Fruit fly (Drosophila melanogaster) whole organism, embryonic: ENCODE data around the gene Hand.

Source experiments
- Awh ChIP-seq: fragments of 200-800 bp; sonication (Bioruptor generic); IDR thresholded peaks from 2 replicates; pipeline ENCODE4, ENCODE4 v1.3.6; 2022; ENCODE audit warnings: missing biosample characterization, missing genetic modification characterization
- B-H2 ChIP-seq: fragments of 200-800 bp; sonication (Bioruptor generic); optimal IDR thresholded peaks from 2 replicates; lab custom pipeline; 2018; ENCODE audit warnings: missing biosample characterization, mild to moderate bottlenecking, missing genetic modification characterization
- Blimp-1 ChIP-seq: fragments of 200-800 bp; sonication (Bioruptor generic); optimal IDR thresholded peaks from 3 replicates; lab custom pipeline; 2018; ENCODE audit warnings: missing biosample characterization, missing genetic modification characterization, mild to moderate bottlenecking, moderate library complexity, missing genetic modification reagents
- CG10267 ChIP-seq: fragments of 200-800 bp; sonication (Bioruptor generic); optimal IDR thresholded peaks from 2 replicates; lab custom pipeline; 2018; ENCODE audit warnings: missing biosample characterization, mild to moderate bottlenecking, missing genetic modification characterization, moderate library complexity
- CG12071 ChIP-seq: fragments of 200-800 bp; sonication (Bioruptor generic); optimal IDR thresholded peaks from 3 replicates; lab custom pipeline; 2018; ENCODE audit warnings: missing biosample characterization, mild to moderate bottlenecking, missing genetic modification characterization
- CG15514 ChIP-seq: fragments of 200-800 bp; sonication (Bioruptor generic); optimal IDR thresholded peaks from 3 replicates; lab custom pipeline; 2017; ENCODE audit warnings: missing biosample characterization, missing genetic modification characterization, mild to moderate bottlenecking, moderate library complexity, missing genetic modification reagents
- CG17359 ChIP-seq: fragments of 200-800 bp; sonication (Bioruptor generic); optimal IDR thresholded peaks from 3 replicates; lab custom pipeline; 2018; ENCODE audit warnings: missing biosample characterization, mild to moderate bottlenecking, missing genetic modification characterization, moderate library complexity
- CG17385 ChIP-seq: fragments of 200-800 bp; sonication (Bioruptor generic); optimal IDR thresholded peaks from 3 replicates; lab custom pipeline; 2018; ENCODE audit warnings: missing biosample characterization, mild to moderate bottlenecking, missing genetic modification characterization
- CG18262 ChIP-seq: fragments of 200-800 bp; optimal IDR thresholded peaks from 3 replicates; lab custom pipeline; 2019; ENCODE audit warnings: missing biosample characterization, mild to moderate bottlenecking, missing genetic modification characterization, moderate library complexity
- CG18599 ChIP-seq: fragments of 200-800 bp; sonication (Bioruptor generic); optimal IDR thresholded peaks from 3 replicates; lab custom pipeline; 2017; ENCODE audit warnings: missing biosample characterization, missing genetic modification characterization, mild to moderate bottlenecking, moderate library complexity, missing genetic modification reagents
- CG2712 ChIP-seq: fragments of 200-800 bp; optimal IDR thresholded peaks from 3 replicates; lab custom pipeline; 2019; ENCODE audit warnings: missing biosample characterization, mild to moderate bottlenecking, missing genetic modification characterization, moderate library complexity
- CG30020 ChIP-seq: fragments of 200-800 bp; optimal IDR thresholded peaks from 2 replicates; lab custom pipeline; 2019; ENCODE audit warnings: missing biosample characterization, mild to moderate bottlenecking, missing genetic modification characterization, moderate library complexity
- CG3065 ChIP-seq: fragments of 200-800 bp; sonication (Bioruptor generic); optimal IDR thresholded peaks from 2 replicates; lab custom pipeline; 2016; ENCODE audit warnings: missing biosample characterization, missing genetic modification characterization
- CG31365 ChIP-seq: fragments of 200-800 bp; sonication (Bioruptor generic); optimal IDR thresholded peaks from 2 replicates; lab custom pipeline; 2018; ENCODE audit warnings: missing biosample characterization, mild to moderate bottlenecking, missing genetic modification characterization
- CG3407 ChIP-seq: fragments of 200-800 bp; sonication (Bioruptor generic); optimal IDR thresholded peaks from 2 replicates; lab custom pipeline; 2018; ENCODE audit warnings: missing biosample characterization, mild to moderate bottlenecking, missing genetic modification characterization
- CG3838 ChIP-seq: fragments of 200-800 bp; sonication (Bioruptor generic); optimal IDR thresholded peaks from 3 replicates; lab custom pipeline; 2016; ENCODE audit warnings: missing biosample characterization, missing genetic modification characterization
- CG42726 ChIP-seq: fragments of 200-800 bp; sonication (Bioruptor generic); IDR thresholded peaks from 2 replicates; pipeline ENCODE4 v1.3.6; 2022; ENCODE audit warnings: missing biosample characterization, missing genetic modification characterization; ENCODE audit not compliant: partially characterized antibody
- CG7928 ChIP-seq: fragments of 200-800 bp; sonication (Bioruptor generic); optimal IDR thresholded peaks from 2 replicates; lab custom pipeline; 2017; ENCODE audit warnings: missing biosample characterization, mild to moderate bottlenecking, missing genetic modification characterization
- CG8924 ChIP-seq: fragments of 200-800 bp; optimal IDR thresholded peaks from 3 replicates; lab custom pipeline; 2019; ENCODE audit warnings: missing biosample characterization, mild to moderate bottlenecking, missing genetic modification characterization, moderate library complexity
- CHES-1-like ChIP-seq: fragments of 200-800 bp; sonication (Bioruptor generic); optimal IDR thresholded peaks from 2 replicates; lab custom pipeline; 2016; ENCODE audit warnings: missing biosample characterization, missing genetic modification characterization
- HLH4C ChIP-seq: fragments of 200-800 bp; sonication (Bioruptor generic); IDR thresholded peaks from 3 replicates; pipeline ENCODE4 v1.3.6; 2022; ENCODE audit warnings: missing biosample characterization, missing genetic modification characterization; ENCODE audit not compliant: partially characterized antibody
- Hey ChIP-seq: fragments of 200-800 bp; sonication (Bioruptor generic); optimal IDR thresholded peaks from 3 replicates; lab custom pipeline; 2018; ENCODE audit warnings: missing biosample characterization, mild to moderate bottlenecking, missing genetic modification characterization
- HmgZ ChIP-seq: fragments of 200-800 bp; sonication (Bioruptor generic); optimal IDR thresholded peaks from 2 replicates; lab custom pipeline; 2018; ENCODE audit warnings: missing biosample characterization, mild to moderate bottlenecking, missing genetic modification characterization
- Hr39 ChIP-seq: fragments of >200 bp; optimal IDR thresholded peaks from 2 replicates; lab custom pipeline; 2017
- Oli ChIP-seq: fragments of 200-800 bp; sonication (Bioruptor generic); optimal IDR thresholded peaks from 2 replicates; lab custom pipeline; 2018; ENCODE audit warnings: missing biosample characterization, mild to moderate bottlenecking, missing genetic modification characterization, moderate library complexity
- PHDP ChIP-seq: fragments of 200-800 bp; sonication (Bioruptor generic); optimal IDR thresholded peaks from 3 replicates; lab custom pipeline; 2018; ENCODE audit warnings: missing biosample characterization, mild to moderate bottlenecking, missing genetic modification characterization, moderate library complexity
- Vsx1 ChIP-seq: fragments of 200-800 bp; sonication (Bioruptor generic); optimal IDR thresholded peaks from 2 replicates; lab custom pipeline; 2017; ENCODE audit warnings: missing biosample characterization, mild to moderate bottlenecking, missing genetic modification characterization, missing genetic modification reagents
- ac ChIP-seq: fragments of 200-800 bp; sonication (Bioruptor generic); optimal IDR thresholded peaks from 3 replicates; lab custom pipeline; 2017; ENCODE audit warnings: missing biosample characterization, mild to moderate bottlenecking, missing genetic modification characterization
- chinmo ChIP-seq: fragments of 200-800 bp; sonication (Bioruptor generic); IDR thresholded peaks from 4 replicates; pipeline ENCODE4 v1.3.6; 2022; ENCODE audit warnings: missing biosample characterization, missing genetic modification characterization; ENCODE audit not compliant: partially characterized antibody
- ci ChIP-seq: fragments of 200-800 bp; sonication (Bioruptor generic); IDR thresholded peaks from 3 replicates; pipeline ENCODE4 v1.3.6; 2022; ENCODE audit warnings: missing biosample characterization, missing genetic modification characterization
- cwo ChIP-seq: fragments of 200-800 bp; sonication (Bioruptor generic); optimal IDR thresholded peaks from 3 replicates; lab custom pipeline; 2017; ENCODE audit warnings: missing biosample characterization, missing genetic modification characterization, mild to moderate bottlenecking, moderate library complexity, missing genetic modification reagents
- fd102C ChIP-seq: fragments of 200-800 bp; sonication (Bioruptor generic); optimal IDR thresholded peaks from 2 replicates; lab custom pipeline; 2018; ENCODE audit warnings: missing biosample characterization, mild to moderate bottlenecking, missing genetic modification characterization, moderate library complexity
- fd3F ChIP-seq: fragments of 200-800 bp; sonication (Bioruptor generic); optimal IDR thresholded peaks from 2 replicates; lab custom pipeline; 2018; ENCODE audit warnings: missing biosample characterization, mild to moderate bottlenecking, missing genetic modification characterization, moderate library complexity
- fd96Cb ChIP-seq: fragments of 200-800 bp; sonication (Bioruptor generic); optimal IDR thresholded peaks from 2 replicates; lab custom pipeline; 2018; ENCODE audit warnings: missing biosample characterization, mild to moderate bottlenecking, missing genetic modification characterization, moderate library complexity
- gfzf ChIP-seq: fragments of 200-800 bp; sonication (Bioruptor generic); optimal IDR thresholded peaks from 2 replicates; lab custom pipeline; 2016; ENCODE audit warnings: missing biosample characterization, mild to moderate bottlenecking, missing genetic modification characterization, moderate library complexity
- lola ChIP-seq, 3 experiments: fragments of >200 bp in 2 of 3; fragments of 200-800 bp in 1 of 3; sonication (Bioruptor generic) in 1 of 3; optimal IDR thresholded peaks; 2 replicates each; lab custom pipeline; 2017 to 2019; ENCODE audit warnings: missing biosample characterization in 3 of 3, missing genetic modification characterization in 3 of 3, mild to moderate bottlenecking in 1 of 3, moderate library complexity in 1 of 3
- nmo ChIP-seq: fragments of 200-800 bp; sonication (Bioruptor generic); optimal IDR thresholded peaks from 2 replicates; lab custom pipeline; 2018; ENCODE audit warnings: missing biosample characterization, mild to moderate bottlenecking, missing genetic modification characterization, moderate library complexity
- phol ChIP-seq: fragments of 200-800 bp; sonication (Bioruptor generic); optimal IDR thresholded peaks from 3 replicates; lab custom pipeline; 2018; ENCODE audit warnings: missing biosample characterization, mild to moderate bottlenecking, missing genetic modification characterization, moderate library complexity
- psq ChIP-seq: fragments of 200-800 bp; sonication (Bioruptor generic); optimal IDR thresholded peaks from 2 replicates; lab custom pipeline; 2017; ENCODE audit warnings: missing biosample characterization, missing genetic modification characterization
- pzg ChIP-seq: fragments of 200-800 bp; sonication (Bioruptor generic); optimal IDR thresholded peaks from 3 replicates; lab custom pipeline; 2018; ENCODE audit warnings: missing biosample characterization, mild to moderate bottlenecking, missing genetic modification characterization, moderate library complexity
- slp2 ChIP-seq: fragments of 200-800 bp; sonication (Bioruptor generic); optimal IDR thresholded peaks from 2 replicates; lab custom pipeline; 2016; ENCODE audit warnings: missing biosample characterization, missing genetic modification characterization
- trem ChIP-seq: fragments of 200-800 bp; optimal IDR thresholded peaks from 3 replicates; lab custom pipeline; 2019; ENCODE audit warnings: missing biosample characterization, mild to moderate bottlenecking, missing genetic modification characterization, moderate library complexity
- trh ChIP-seq: fragments of 200-800 bp; sonication (Bioruptor generic); optimal IDR thresholded peaks from 2 replicates; lab custom pipeline; 2016; ENCODE audit warnings: missing biosample characterization, missing genetic modification characterization
- wor ChIP-seq: fragments of 200-800 bp; sonication (Bioruptor generic); IDR thresholded peaks from 2 replicates; pipeline ENCODE4 v1.3.6; 2022; ENCODE audit warnings: missing biosample characterization, missing genetic modification characterization
- zfh2 ChIP-seq: fragments of 200-800 bp; sonication (Bioruptor generic); optimal IDR thresholded peaks from 2 replicates; lab custom pipeline; 2016; ENCODE audit warnings: missing biosample characterization, missing genetic modification characterization

Gene Hand

DNA sequence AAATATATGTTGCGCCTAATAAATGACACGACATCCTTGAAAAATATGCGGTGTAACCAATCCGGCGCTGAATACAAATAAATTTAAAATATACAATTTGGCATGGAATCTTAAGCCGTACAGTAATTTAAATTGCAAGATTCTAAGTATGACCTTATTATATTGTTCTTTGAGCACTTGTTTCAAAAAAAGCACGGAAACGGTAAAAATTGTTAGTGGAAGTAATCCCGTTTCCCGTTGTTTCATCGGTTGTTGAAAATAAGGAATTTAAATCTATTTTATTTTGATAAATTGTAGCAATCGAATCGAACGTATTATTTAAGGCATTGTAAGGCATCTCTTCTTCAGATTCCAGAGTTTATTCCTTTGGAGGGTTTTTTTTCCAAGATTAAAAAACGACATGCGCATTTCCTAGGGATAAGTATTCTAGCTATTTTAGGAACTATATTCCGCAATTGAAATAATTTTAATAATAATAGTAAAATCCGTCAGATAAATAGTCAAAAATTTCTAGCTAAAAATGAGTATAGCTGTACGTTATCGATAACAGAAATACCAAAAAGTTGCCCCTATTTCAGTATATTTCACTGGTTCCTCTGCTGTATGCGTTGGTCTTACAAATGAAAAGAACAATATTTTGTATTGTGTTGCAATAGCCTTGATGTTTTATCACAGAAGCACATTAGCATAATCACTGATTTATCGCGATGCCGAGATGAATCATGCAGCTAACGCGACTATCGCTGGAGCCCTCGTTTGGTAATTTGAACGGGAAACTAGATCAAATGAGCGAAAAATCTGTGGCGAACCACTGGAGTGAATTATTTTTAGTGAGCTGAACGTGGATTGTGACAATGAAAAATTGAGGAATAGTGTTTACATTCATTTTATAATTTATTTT is 38.2 kb upstream of the Hand start, which contains the start of gene GATAd (continued):
- TF ChIP-seq CG17385 (GFP tag; lab: Kevin White, UChicago) = no peak
- TF ChIP-seq Vsx1 (GFP tag; lab: Kevin White, UChicago) = no peak
- no peak for TF ChIP-seq CG3407
- no peak for TF ChIP-seq CG18599
- TF ChIP-seq ac (GFP tag; lab: Kevin White, UChicago) = no peak
- no peak for TF ChIP-seq fd96Cb
- TF ChIP-seq Oli (tag; lab: Kevin White, UChicago) = no peak
- no peak for TF ChIP-seq Hey (tag; lab: Kevin White, UChicago)

DNA sequence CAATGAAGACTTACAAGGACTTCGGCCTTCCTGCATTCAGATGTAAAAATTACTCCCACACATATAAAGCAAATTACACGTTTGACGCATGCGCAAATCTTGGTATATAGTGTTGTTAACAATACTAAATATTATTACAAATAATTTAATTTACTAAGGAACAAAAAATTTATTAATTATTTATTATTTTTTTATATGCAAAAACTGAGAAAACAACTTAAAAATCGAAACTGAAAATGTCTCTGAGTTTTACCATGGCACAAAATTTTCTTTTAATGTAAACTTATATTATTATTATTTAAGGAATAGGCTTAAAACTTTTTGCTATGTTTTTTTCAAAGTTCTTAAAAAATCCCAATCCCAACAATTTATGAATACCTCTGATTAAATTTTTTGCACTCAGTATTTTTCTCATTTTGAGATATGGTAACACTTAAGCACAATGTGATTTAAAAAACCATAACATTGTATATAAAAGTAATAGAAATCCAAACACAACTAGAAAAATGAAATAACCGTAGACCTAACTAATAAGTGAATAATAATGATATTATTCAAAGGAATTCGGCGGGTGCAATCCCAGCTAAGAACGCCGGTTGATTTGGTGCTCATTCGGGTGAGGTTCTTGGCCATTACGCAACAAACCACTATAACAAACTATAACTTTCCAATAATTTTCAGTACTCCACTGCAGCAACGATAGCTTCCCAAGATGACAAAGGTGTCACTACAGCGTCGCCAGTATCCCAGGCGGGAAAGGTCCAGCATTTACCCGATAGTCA is 36.1 kb upstream of the Hand start, which contains the start of the genes Schip1 and Cox10:
TSS of gene Schip1 (minus strand) at position 51 of the 782 bp plus-strand sequence.
TSS of gene Cox10 (plus strand) at position 406 of the 782 bp plus-strand sequence.
- TF ChIP-seq CG42726 (GFP tag; lab: Robert Waterston, UW) = no peak
- TF ChIP-seq cwo (GFP tag; lab: Kevin White, UChicago) = no peak
- TF ChIP-seq CG10267 = peak; percentile 71
- TF ChIP-seq fd3F (GFP tag; lab: Kevin White, UChicago) = no peak
- peak; percentile 5 for TF ChIP-seq B-H2 (GFP tag; lab: Kevin White, UChicago)
- no peak for TF ChIP-seq CHES-1-like
- peak; percentile 13 for TF ChIP-seq pzg (GFP tag; lab: Kevin White, UChicago)
- no peak for TF ChIP-seq CG3838 (GFP tag; lab: Kevin White, UChicago)
- peak; percentile 26 for TF ChIP-seq CG15514
- TF ChIP-seq Blimp-1 (GFP tag; lab: Kevin White, UChicago) = no peak
- TF ChIP-seq ci (GFP tag; lab: Robert Waterston, UW) = no peak
- TF ChIP-seq zfh2 (GFP tag; lab: Kevin White, UChicago) = no peak
- peak; percentile 43 for TF ChIP-seq PHDP (tag; lab: Kevin White, UChicago)
- peak; percentile 38 for TF ChIP-seq CG18262 (tag; lab: Kevin White, UChicago)
- no peak for TF ChIP-seq HLH4C (GFP tag; lab: Robert Waterston, UW)
- TF ChIP-seq CG30020 = peak; percentile 85
- no peak for TF ChIP-seq CG12071
- no peak for TF ChIP-seq CG31365 (tag; lab: Kevin White, UChicago)
- no peak for TF ChIP-seq chinmo (GFP tag; lab: Robert Waterston, UW)
- no peak for TF ChIP-seq Awh (GFP tag; lab: Robert Waterston, UW)
- peak; percentile 20 for TF ChIP-seq phol (tag; lab: Kevin White, UChicago)
- TF ChIP-seq psq (GFP tag; lab: Kevin White, UChicago) = no peak
- TF ChIP-seq CG8924 (tag; lab: Kevin White, UChicago) = peak; percentile 70
- no peak for TF ChIP-seq fd102C (GFP tag; lab: Kevin White, UChicago)
- peak; percentile 19 for TF ChIP-seq HmgZ
- no peak for TF ChIP-seq Hr39
- no peak for TF ChIP-seq CG7928 (GFP tag; lab: Kevin White, UChicago)
- TF ChIP-seq CG17359 (tag; lab: Kevin White, UChicago) = peak; percentile 12
- TF ChIP-seq trh (GFP tag; lab: Kevin White, UChicago) = no peak
- peak; percentile 40 for TF ChIP-seq CG2712 (tag; lab: Kevin White, UChicago)
- TF ChIP-seq lola (GFP tag; optimal IDR thresholded peaks at IDR 0.05; lab: Kevin White, UChicago) = peak in 1 of 3 experiments; percentile 22
- TF ChIP-seq trem (tag; lab: Kevin White, UChicago) = peak; percentile 52
- peak; percentile 18 for TF ChIP-seq nmo
- no peak for TF ChIP-seq CG3065 (GFP tag; lab: Kevin White, UChicago)
- no peak for TF ChIP-seq slp2 (GFP tag; lab: Kevin White, UChicago)
- TF ChIP-seq wor = no peak
- TF ChIP-seq gfzf = peak; percentile 59
